Worm (Caenorhabditis elegans) whole organism, young adult: Measurements from ENCODE around the gene ncx-2.

ENCODE experiments used
- F33H1.4 ChIP-seq: fragments of 200-800 bp; sonication (Bioruptor generic); IDR thresholded peaks from 2 replicates; pipeline ENCODE4 v1.3.6; 2022; ENCODE audit warnings: missing genetic modification reagents, missing genetic modification characterization, missing compliant biosample characterization
- F57C9.4 ChIP-seq: sonication (generic microtip); optimal IDR thresholded peaks from 2 replicates; lab custom pipeline; 2017; ENCODE audit warnings: mild to moderate bottlenecking, missing genetic modification characterization, missing compliant biosample characterization
- ama-1 ChIP-seq, 3 experiments: fragments of 150-350 bp in 1 of 3; sonication (generic microtip) in 2 of 3; optimal IDR thresholded peaks; 2 replicates each; lab custom pipeline; 2014 to 2018; ENCODE audit warnings: missing biosample characterization in 2 of 3, missing genetic modification characterization in 2 of 3, missing genetic modification reagents in 2 of 3
- dox-1 ChIP-seq: fragments of 200-800 bp; sonication (Bioruptor generic); IDR thresholded peaks from 2 replicates; pipeline ENCODE4 v1.3.6; 2022; ENCODE audit warnings: missing genetic modification reagents, missing genetic modification characterization, missing compliant biosample characterization
- lin-35 ChIP-seq, 3 experiments: fragments of 150-350 bp in 2 of 3; sonication (generic microtip) in 1 of 3; optimal IDR thresholded peaks; 2 replicates each; lab custom pipeline; 2014 to 2018; ENCODE audit warnings: missing biosample characterization in 3 of 3, missing genetic modification characterization in 3 of 3, missing genetic modification reagents in 3 of 3
- snpc-3.4 ChIP-seq: sonication (generic microtip); optimal IDR thresholded peaks from 2 replicates; lab custom pipeline; 2017; ENCODE audit warnings: missing genetic modification characterization, mild to moderate bottlenecking, missing compliant biosample characterization, antibody characterized with exemption, moderate library complexity, missing genotype, missing genetic modification reagents
- snpc-4 ChIP-seq, 5 experiments: fragments of 150-350 bp in 1 of 5; sonication (generic microtip) in 4 of 5; optimal IDR thresholded peaks; 2 replicates each; lab custom pipeline; 2014 to 2018; ENCODE audit warnings: missing genetic modification characterization in 5 of 5, missing biosample characterization in 3 of 5, antibody characterized with exemption in 2 of 5, mild to moderate bottlenecking in 2 of 5, missing compliant biosample characterization in 2 of 5, missing genotype in 2 of 5, moderate library complexity in 2 of 5, missing genetic modification reagents in 1 of 5
- tlf-1 ChIP-seq: fragments of 200-800 bp; sonication (Bioruptor generic); optimal IDR thresholded peaks from 2 replicates; lab custom pipeline; 2018; ENCODE audit warnings: mild to moderate bottlenecking, missing genetic modification characterization, missing compliant biosample characterization
- unc-130 ChIP-seq: sonication (generic microtip); optimal IDR thresholded peaks from 2 replicates; lab custom pipeline; 2016; ENCODE audit warnings: missing genetic modification reagents, missing genetic modification characterization, missing compliant biosample characterization
- unc-62 ChIP-seq: fragments of 150-350 bp; optimal IDR thresholded peaks from 2 replicates; lab custom pipeline; 2014; ENCODE audit warnings: missing biosample characterization, missing genetic modification reagents, missing genetic modification characterization
- ztf-28 ChIP-seq: fragments of 200-800 bp; sonication (Bioruptor generic); IDR thresholded peaks from 2 replicates; pipeline ENCODE4 v1.3.6; 2022; ENCODE audit warnings: missing genetic modification reagents, missing genetic modification characterization, missing compliant biosample characterization

- TF ChIP-seq snpc-3.4 (tag; lab: Kevin White, UChicago) (no peak), F57C9.4 (tag; lab: Kevin White, UChicago) (no peak), ama-1 (optimal IDR thresholded peaks at IDR 0.05; lab: Kevin White, UChicago) (no peak), ama-1 (GFP tag; optimal IDR thresholded peaks at IDR 0.05; lab: Kevin White, UChicago) (no peak), lin-35 (GFP tag; optimal IDR thresholded peaks at IDR 0.05; lab: Kevin White, UChicago) (no peak), dox-1 (no peak), F33H1.4 (no peak), tlf-1 (GFP tag; lab: Kevin White, UChicago) (no peak), snpc-4 (GFP tag; optimal IDR thresholded peaks at IDR 0.05; lab: Kevin White, UChicago) (no peak), snpc-4 (tag; optimal IDR thresholded peaks at IDR 0.05; lab: Kevin White, UChicago) (no peak), ztf-28 (no peak), unc-62 (GFP tag; lab: Kevin White, UChicago) (no peak), unc-130 (GFP tag; lab: Kevin White, UChicago) (no peak)
These were observed 19.3 kb downstream of the ncx-2 start for ce11 chrV:5322815-5323214.
